Worm (Caenorhabditis elegans) whole organism, L4 larva: ENCODE results near the gene M163.10.

Source experiments
- F10B5.3 ChIP-seq: sonication (generic microtip); optimal IDR thresholded peaks from 2 replicates; lab custom pipeline; 2016; ENCODE audit warnings: mild to moderate bottlenecking, missing genetic modification characterization, missing compliant biosample characterization
- F26F4.8 ChIP-seq: fragments of 200-800 bp; sonication (Bioruptor generic); conservative IDR thresholded peaks from 2 replicates; pipeline ENCODE4 v1.3.6; 2022; ENCODE audit warnings: missing genetic modification characterization, missing compliant biosample characterization
- F37D6.2 ChIP-seq: sonication (generic microtip); optimal IDR thresholded peaks from 2 replicates; lab custom pipeline; 2016; ENCODE audit warnings: mild to moderate bottlenecking, missing genetic modification characterization, missing compliant biosample characterization
- F44E2.7 ChIP-seq: fragments of 200-800 bp; sonication (Bioruptor generic); IDR thresholded peaks from 2 replicates; pipeline ENCODE4 v2.1.2; 2022; ENCODE audit warnings: missing genetic modification characterization, missing compliant biosample characterization
- R02D3.7 ChIP-seq: fragments of 150-350 bp; sonication (generic microtip); optimal IDR thresholded peaks from 3 replicates; lab custom pipeline; 2014; ENCODE audit warnings: missing biosample characterization, missing genetic modification characterization
- Y5F2A.4 ChIP-seq: fragments of 200-800 bp; sonication (Bioruptor generic); optimal IDR thresholded peaks from 2 replicates; lab custom pipeline; 2018; ENCODE audit warnings: mild to moderate bottlenecking, missing genetic modification characterization, missing compliant biosample characterization
- Y75B8A.6 ChIP-seq: fragments of 200-800 bp; sonication (Bioruptor generic); IDR thresholded peaks from 2 replicates; pipeline ENCODE4 v1.3.6; 2022; ENCODE audit warnings: missing genetic modification reagents, missing genetic modification characterization, missing compliant biosample characterization
- aha-1 ChIP-seq: fragments of 150-350 bp; peaks from one replicate; lab custom pipeline; 2014; ENCODE audit warnings: missing biosample characterization, missing genetic modification characterization
- ceh-28 ChIP-seq: fragments of 150-350 bp; optimal IDR thresholded peaks from 2 replicates; lab custom pipeline; 2014; ENCODE audit warnings: missing biosample characterization, missing genetic modification reagents, missing genetic modification characterization
- ceh-32 ChIP-seq: sonication (generic microtip); optimal IDR thresholded peaks from 2 replicates; lab custom pipeline; 2016; ENCODE audit warnings: mild to moderate bottlenecking, missing genetic modification characterization, missing compliant biosample characterization; ENCODE audit not compliant: poor library complexity
- ceh-44 ChIP-seq: fragments of 200-800 bp; sonication (Bioruptor generic); IDR thresholded peaks from 2 replicates; pipeline ENCODE4 v1.3.6; 2022; ENCODE audit warnings: missing genetic modification reagents, missing genetic modification characterization, missing compliant biosample characterization
- ceh-62 ChIP-seq: sonication (generic microtip); optimal IDR thresholded peaks from 2 replicates; lab custom pipeline; 2017; ENCODE audit warnings: missing biosample characterization, missing genetic modification characterization
- ces-1 ChIP-seq: fragments of 150-350 bp; sonication (generic microtip); optimal IDR thresholded peaks from 4 replicates; lab custom pipeline; 2014; ENCODE audit warnings: missing biosample characterization, missing genetic modification reagents, missing genetic modification characterization
- daf-12 ChIP-seq: fragments of 150-350 bp; optimal IDR thresholded peaks from 2 replicates; lab custom pipeline; 2014; ENCODE audit warnings: missing biosample characterization, missing genetic modification reagents, missing genetic modification characterization
- daf-16 ChIP-seq, 3 experiments: sonication (generic microtip); optimal IDR thresholded peaks; 2 replicates each; lab custom pipeline; 2016 to 2017; ENCODE audit warnings: missing genetic modification characterization in 3 of 3, missing genetic modification reagents in 3 of 3, mild to moderate bottlenecking in 2 of 3, missing compliant biosample characterization in 2 of 3, missing biosample characterization in 1 of 3, moderate library complexity in 1 of 3
- daf-8 ChIP-seq: fragments of 200-800 bp; sonication (Bioruptor generic); IDR thresholded peaks from 2 replicates; pipeline ENCODE4 v1.3.6; 2022; ENCODE audit warnings: missing genetic modification characterization, missing compliant biosample characterization
- dmd-6 ChIP-seq: fragments of 200-800 bp; sonication (Bioruptor generic); IDR thresholded peaks from 2 replicates; pipeline ENCODE4 v1.3.6; 2022; ENCODE audit warnings: missing genetic modification reagents, missing genetic modification characterization, missing compliant biosample characterization
- dmd-8 ChIP-seq: fragments of 200-800 bp; sonication (Bioruptor generic); IDR thresholded peaks from 2 replicates; pipeline ENCODE4 v1.3.6; 2022; ENCODE audit warnings: missing genetic modification characterization, missing compliant biosample characterization
- dmd-9 ChIP-seq: fragments of 200-800 bp; sonication (Bioruptor generic); IDR thresholded peaks from 2 replicates; pipeline ENCODE4 v1.3.6; 2022; ENCODE audit warnings: missing genetic modification reagents, missing genetic modification characterization, missing compliant biosample characterization
- dve-1 ChIP-seq: sonication (generic microtip); optimal IDR thresholded peaks from 2 replicates; lab custom pipeline; 2017; ENCODE audit warnings: antibody characterized with exemption, mild to moderate bottlenecking, missing genetic modification characterization, missing compliant biosample characterization; ENCODE audit not compliant: insufficient read depth
- egl-27 ChIP-seq: sonication (generic microtip); optimal IDR thresholded peaks from 3 replicates; lab custom pipeline; 2017; ENCODE audit warnings: missing biosample characterization, missing genetic modification reagents, missing genetic modification characterization
- fkh-10 ChIP-seq: fragments of 150-350 bp; optimal IDR thresholded peaks from 2 replicates; lab custom pipeline; 2014; ENCODE audit warnings: missing biosample characterization, missing genetic modification reagents, missing genetic modification characterization
- gei-8 ChIP-seq: fragments of 200-800 bp; sonication (Bioruptor generic); optimal IDR thresholded peaks from 2 replicates; lab custom pipeline; 2018; ENCODE audit warnings: mild to moderate bottlenecking, missing genetic modification characterization, missing compliant biosample characterization
- hif-1 ChIP-seq, 2 experiments: sonication (generic microtip); optimal IDR thresholded peaks; 2 replicates each; lab custom pipeline; 2016 to 2017; ENCODE audit warnings: missing compliant biosample characterization in 2 of 2, missing genetic modification characterization in 2 of 2, missing genetic modification reagents in 2 of 2, missing genotype in 2 of 2, mild to moderate bottlenecking in 1 of 2
- hlh-11 ChIP-seq: fragments of 200-800 bp; sonication (Bioruptor generic); optimal IDR thresholded peaks from 2 replicates; lab custom pipeline; 2018; ENCODE audit warnings: mild to moderate bottlenecking, missing genetic modification characterization, missing compliant biosample characterization
- hlh-30 ChIP-seq: sonication (generic microtip); optimal IDR thresholded peaks from 2 replicates; lab custom pipeline; 2017; ENCODE audit warnings: antibody characterized with exemption, mild to moderate bottlenecking, missing genetic modification characterization, missing compliant biosample characterization; ENCODE audit not compliant: insufficient read depth
- hmg-1.1 ChIP-seq: fragments of 200-800 bp; sonication (Bioruptor generic); IDR thresholded peaks from 2 replicates; pipeline ENCODE4 v1.3.6; 2022; ENCODE audit warnings: missing genetic modification reagents, missing genetic modification characterization, missing compliant biosample characterization
- jun-1 ChIP-seq: fragments of 150-350 bp; optimal IDR thresholded peaks from 2 replicates; lab custom pipeline; 2014; ENCODE audit warnings: missing biosample characterization, missing genetic modification reagents, missing genetic modification characterization
- lim-7 ChIP-seq: fragments of 200-800 bp; sonication (Bioruptor generic); IDR thresholded peaks from 2 replicates; pipeline ENCODE4 v1.3.6; 2022; ENCODE audit warnings: missing genetic modification characterization, missing compliant biosample characterization
- lin-13 ChIP-seq: fragments of 150-350 bp; optimal IDR thresholded peaks from 2 replicates; lab custom pipeline; 2014; ENCODE audit warnings: missing biosample characterization, missing genetic modification reagents, missing genetic modification characterization
- lin-15B ChIP-seq: fragments of 150-350 bp; sonication (generic microtip); optimal IDR thresholded peaks from 3 replicates; lab custom pipeline; 2014; ENCODE audit warnings: missing biosample characterization, missing genetic modification characterization
- lin-38 ChIP-seq: fragments of 200-800 bp; sonication (Bioruptor generic); IDR thresholded peaks from 2 replicates; pipeline ENCODE4 v1.3.6; 2022; ENCODE audit warnings: missing genetic modification reagents, missing genetic modification characterization, missing compliant biosample characterization
- madf-5 ChIP-seq, 2 experiments: fragments of 200-800 bp; sonication (Bioruptor generic); IDR thresholded peaks; 2 replicates each; pipeline ENCODE4 v1.3.6; 2022; ENCODE audit warnings: missing compliant biosample characterization in 2 of 2, missing genetic modification characterization in 2 of 2
- mdt-29 ChIP-seq: fragments of 200-800 bp; sonication (Bioruptor generic); IDR thresholded peaks from 2 replicates; pipeline ENCODE4 v1.3.6; 2022; ENCODE audit warnings: missing genetic modification reagents, missing genetic modification characterization, missing compliant biosample characterization
- mep-1 ChIP-seq: fragments of 150-350 bp; sonication (generic microtip); optimal IDR thresholded peaks from 3 replicates; lab custom pipeline; 2014; ENCODE audit warnings: missing biosample characterization, missing genetic modification characterization
- mxl-2 ChIP-seq: fragments of 200-800 bp; sonication (Bioruptor generic); conservative IDR thresholded peaks from 2 replicates; pipeline ENCODE4 v1.3.6; 2022; ENCODE audit warnings: missing genetic modification reagents, missing genetic modification characterization, missing compliant biosample characterization
- mxl-3 ChIP-seq: fragments of 200-800 bp; sonication (Bioruptor generic); optimal IDR thresholded peaks from 2 replicates; lab custom pipeline; 2018; ENCODE audit warnings: mild to moderate bottlenecking, missing genetic modification characterization, missing compliant biosample characterization
- nhr-11 ChIP-seq: fragments of 150-350 bp; optimal IDR thresholded peaks from 2 replicates; lab custom pipeline; 2014; ENCODE audit warnings: missing biosample characterization, missing genetic modification characterization
- nhr-111 ChIP-seq: fragments of 200-800 bp; sonication (Bioruptor generic); optimal IDR thresholded peaks from 2 replicates; lab custom pipeline; 2018; ENCODE audit warnings: mild to moderate bottlenecking, missing genetic modification characterization, missing compliant biosample characterization
- nhr-237 ChIP-seq: sonication (generic microtip); optimal IDR thresholded peaks from 2 replicates; lab custom pipeline; 2017; ENCODE audit warnings: missing biosample characterization, missing genetic modification characterization
- nhr-41 ChIP-seq: fragments of 200-800 bp; sonication (Bioruptor generic); IDR thresholded peaks from 2 replicates; pipeline ENCODE4 v1.3.6; 2022; ENCODE audit warnings: missing genetic modification reagents, missing genetic modification characterization, missing compliant biosample characterization
- nhr-48 ChIP-seq: sonication (generic microtip); optimal IDR thresholded peaks from 2 replicates; lab custom pipeline; 2016; ENCODE audit warnings: mild to moderate bottlenecking, missing genetic modification characterization, missing compliant biosample characterization
- nhr-6 ChIP-seq: fragments of 150-350 bp; optimal IDR thresholded peaks from 2 replicates; lab custom pipeline; 2014; ENCODE audit warnings: missing biosample characterization, missing genetic modification characterization
- nhr-76 ChIP-seq: fragments of 150-350 bp; optimal IDR thresholded peaks from 2 replicates; lab custom pipeline; 2014; ENCODE audit warnings: missing biosample characterization, missing genetic modification characterization
- pha-4 ChIP-seq, 2 experiments: fragments of 150-350 bp in 1 of 2; fragments of 200-800 bp in 1 of 2; sonication (Bioruptor generic) in 1 of 2; IDR thresholded peaks in 1 of 2; optimal IDR thresholded peaks in 1 of 2; 2 replicates each; pipeline versions ENCODE4 v1.3.6 to Lab custom; 2014 to 2022; ENCODE audit warnings: missing genetic modification characterization in 2 of 2, missing genetic modification reagents in 2 of 2, missing biosample characterization in 1 of 2, missing compliant biosample characterization in 1 of 2
- snpc-1.2 ChIP-seq: fragments of 200-800 bp; sonication (Bioruptor generic); IDR thresholded peaks from 2 replicates; pipeline ENCODE4 v1.3.6; 2022; ENCODE audit warnings: missing genetic modification reagents, missing genetic modification characterization, missing compliant biosample characterization
- snpc-4 ChIP-seq: fragments of 150-350 bp; optimal IDR thresholded peaks from 2 replicates; lab custom pipeline; 2014; ENCODE audit warnings: missing biosample characterization, missing genetic modification characterization
- spr-3 ChIP-seq: fragments of 200-800 bp; sonication (Bioruptor generic); optimal IDR thresholded peaks from 2 replicates; lab custom pipeline; 2018; ENCODE audit warnings: mild to moderate bottlenecking, missing genetic modification characterization, missing compliant biosample characterization
- unc-130 ChIP-seq: sonication (generic microtip); optimal IDR thresholded peaks from 2 replicates; lab custom pipeline; 2016; ENCODE audit warnings: missing genetic modification reagents, missing genetic modification characterization, missing compliant biosample characterization
- zag-1 ChIP-seq: fragments of 150-350 bp; optimal IDR thresholded peaks from 2 replicates; lab custom pipeline; 2014; ENCODE audit warnings: missing biosample characterization, missing genetic modification characterization
- zip-11 ChIP-seq: fragments of 200-800 bp; sonication (Bioruptor generic); IDR thresholded peaks from 2 replicates; pipeline ENCODE4 v1.3.6; 2022; ENCODE audit warnings: missing genetic modification characterization, missing compliant biosample characterization

Gene M163.10

ce11 chrX:14504551-14504902, 33.7 kb downstream of the M163.10 start (continued):
- TF ChIP-seq nhr-237 (no peak), mdt-29 (no peak), Y5F2A.4 (GFP tag; lab: Kevin White, UChicago) (no peak), jun-1 (no peak), daf-16 (GFP tag; optimal IDR thresholded peaks at IDR 0.05; lab: Kevin White, UChicago) (no peak), daf-16 (tag; optimal IDR thresholded peaks at IDR 0.05; lab: Kevin White, UChicago) (peak; percentile 36), lim-7 (no peak), ceh-28 (tag; lab: Kevin White, UChicago) (no peak), dmd-9 (GFP tag; lab: Robert Waterston, UW) (no peak), zip-11 (GFP tag; lab: Robert Waterston, UW) (no peak), ces-1 (GFP tag; lab: Kevin White, UChicago) (no peak), R02D3.7 (tag; lab: Kevin White, UChicago) (no peak), nhr-11 (tag; lab: Kevin White, UChicago) (no peak), egl-27 (tag; lab: Kevin White, UChicago) (no peak), dmd-6 (GFP tag; lab: Robert Waterston, UW) (peak; percentile 35), nhr-111 (GFP tag; lab: Kevin White, UChicago) (no peak), daf-12 (no peak), pha-4 (GFP tag; IDR thresholded peaks at IDR 0.05; lab: Robert Waterston, UW) (no peak), pha-4 (tag; optimal IDR thresholded peaks at IDR 0.05; lab: Kevin White, UChicago) (no peak), F44E2.7 (GFP tag; lab: Robert Waterston, UW) (0 out of 2 replicates have a peak, but pooled peaks have one; percentile 0), nhr-76 (no peak), F10B5.3 (tag; lab: Kevin White, UChicago) (peak; percentile 7), spr-3 (GFP tag; lab: Kevin White, UChicago) (no peak), gei-8 (GFP tag; lab: Kevin White, UChicago) (no peak), ceh-62 (no peak), mxl-2 (GFP tag; lab: Robert Waterston, UW) (no peak), hlh-11 (peak; percentile 41), nhr-48 (tag; lab: Kevin White, UChicago) (no peak), nhr-6 (tag; lab: Kevin White, UChicago) (no peak), dve-1 (tag; lab: Kevin White, UChicago) (peak; percentile 54), snpc-4 (tag; lab: Kevin White, UChicago) (no peak), lin-38 (GFP tag; lab: Robert Waterston, UW) (no peak), F37D6.2 (tag; lab: Kevin White, UChicago) (no peak), ceh-44 (GFP tag; lab: Robert Waterston, UW) (no peak), hif-1 (tag; optimal IDR thresholded peaks at IDR 0.05; lab: Kevin White, UChicago) (no peak), F26F4.8 (GFP tag; lab: Robert Waterston, UW) (no peak), nhr-41 (no peak), lin-15B (tag; lab: Kevin White, UChicago) (no peak), daf-8 (GFP tag; lab: Robert Waterston, UW) (no peak), hmg-1.1 (GFP tag; lab: Robert Waterston, UW) (no peak), zag-1 (tag; lab: Kevin White, UChicago) (no peak), mep-1 (tag; lab: Kevin White, UChicago) (no peak), ceh-32 (tag; lab: Kevin White, UChicago) (no peak), lin-13 (GFP tag; lab: Kevin White, UChicago) (no peak), dmd-8 (GFP tag; lab: Robert Waterston, UW) (0 out of 2 replicates have a peak, but pooled peaks have one; percentile 22), Y75B8A.6 (GFP tag; lab: Robert Waterston, UW) (no peak), madf-5 (GFP tag; IDR thresholded peaks at IDR 0.05; lab: Robert Waterston, UW) (no peak), aha-1 (no peak), hlh-30 (no peak), mxl-3 (GFP tag; lab: Kevin White, UChicago) (peak; percentile 47), unc-130 (GFP tag; lab: Kevin White, UChicago) (no peak), snpc-1.2 (GFP tag; lab: Robert Waterston, UW) (no peak), fkh-10 (GFP tag; lab: Kevin White, UChicago) (no peak)
